Fruit fly (Drosophila melanogaster) whole organism, prepupa: Measurements from ENCODE around the gene Btnd.

Experiments used
- Blimp-1 ChIP-seq: fragments of 200-800 bp; sonication (Bioruptor generic); optimal IDR thresholded peaks from 3 replicates; lab custom pipeline; 2017; ENCODE audit warnings: missing biosample characterization, missing genetic modification characterization, mild to moderate bottlenecking, moderate library complexity, missing genetic modification reagents
- CG10631 ChIP-seq: fragments of 200-800 bp; sonication (Bioruptor generic); optimal IDR thresholded peaks from 2 replicates; lab custom pipeline; 2016; ENCODE audit warnings: missing biosample characterization, missing genetic modification characterization
- CG10669 ChIP-seq: fragments of 200-800 bp; sonication (Bioruptor generic); optimal IDR thresholded peaks from 3 replicates; lab custom pipeline; 2018; ENCODE audit warnings: missing biosample characterization, mild to moderate bottlenecking, missing genetic modification characterization, moderate library complexity
- CG11294 ChIP-seq: fragments of 200-800 bp; sonication (Bioruptor generic); IDR thresholded peaks from 2 replicates; pipeline ENCODE4 v1.3.6; 2022; ENCODE audit warnings: missing biosample characterization, missing genetic modification characterization
- CG11762 ChIP-seq: fragments of 200-800 bp; sonication (Bioruptor generic); optimal IDR thresholded peaks from 3 replicates; lab custom pipeline; 2016; ENCODE audit warnings: missing biosample characterization, missing genetic modification characterization; ENCODE audit not compliant: insufficient read depth
- CG15336 ChIP-seq: fragments of 200-800 bp; sonication (Bioruptor generic); IDR thresholded peaks from 2 replicates; pipeline ENCODE4 v1.3.6; 2022; ENCODE audit warnings: missing biosample characterization, missing genetic modification characterization
- CG1621 ChIP-seq: fragments of 200-800 bp; sonication (Bioruptor generic); optimal IDR thresholded peaks from 3 replicates; lab custom pipeline; 2018; ENCODE audit warnings: missing biosample characterization, mild to moderate bottlenecking, missing genetic modification characterization
- CG16779 ChIP-seq: fragments of 200-800 bp; sonication (Bioruptor generic); optimal IDR thresholded peaks from 3 replicates; lab custom pipeline; 2017; ENCODE audit warnings: missing biosample characterization, mild to moderate bottlenecking, missing genetic modification characterization
- CG3032 ChIP-seq: fragments of 200-800 bp; optimal IDR thresholded peaks from 2 replicates; lab custom pipeline; 2019; ENCODE audit warnings: missing biosample characterization, mild to moderate bottlenecking, missing genetic modification characterization, moderate library complexity
- CG3919 ChIP-seq: fragments of 200-800 bp; sonication (Bioruptor generic); optimal IDR thresholded peaks from 3 replicates; lab custom pipeline; 2016; ENCODE audit warnings: missing biosample characterization, missing genetic modification characterization
- CG4318 ChIP-seq: fragments of 200-800 bp; sonication (Bioruptor generic); optimal IDR thresholded peaks from 3 replicates; lab custom pipeline; 2017; ENCODE audit warnings: missing biosample characterization, mild to moderate bottlenecking, missing genetic modification characterization
- CG6163 ChIP-seq: fragments of 200-800 bp; sonication (Bioruptor generic); IDR thresholded peaks from 3 replicates; pipeline ENCODE4 v1.3.6; 2022; ENCODE audit warnings: missing biosample characterization, missing genetic modification characterization
- CG6808 ChIP-seq: fragments of 200-800 bp; sonication (Bioruptor generic); optimal IDR thresholded peaks from 3 replicates; lab custom pipeline; 2017; ENCODE audit warnings: missing biosample characterization, missing genetic modification characterization, mild to moderate bottlenecking, moderate library complexity, missing genetic modification reagents
- CG6854 ChIP-seq: fragments of 200-800 bp; sonication (Bioruptor generic); optimal IDR thresholded peaks from 2 replicates; lab custom pipeline; 2017; ENCODE audit warnings: missing biosample characterization, mild to moderate bottlenecking, missing genetic modification characterization
- CG7368 ChIP-seq: fragments of 200-800 bp; sonication (Bioruptor generic); optimal IDR thresholded peaks from 3 replicates; lab custom pipeline; 2016; ENCODE audit warnings: missing biosample characterization, missing genetic modification characterization
- CG8119 ChIP-seq: fragments of 200-800 bp; sonication (Bioruptor generic); IDR thresholded peaks from 3 replicates; pipeline ENCODE4 v1.3.6; 2022; ENCODE audit warnings: missing biosample characterization, missing genetic modification characterization
- CG8319 ChIP-seq: fragments of 200-800 bp; sonication (Bioruptor generic); optimal IDR thresholded peaks from 3 replicates; lab custom pipeline; 2016; ENCODE audit warnings: missing biosample characterization, missing genetic modification characterization
- CG9139 ChIP-seq: fragments of 200-800 bp; sonication (Bioruptor generic); optimal IDR thresholded peaks from 3 replicates; lab custom pipeline; 2017; ENCODE audit warnings: missing biosample characterization, mild to moderate bottlenecking, missing genetic modification characterization
- Eip78C ChIP-seq: fragments of 200-800 bp; sonication (Bioruptor generic); peaks from one replicate; lab custom pipeline; 2016; ENCODE audit warnings: missing biosample characterization, missing genetic modification characterization
- Eip93F ChIP-seq: fragments of 200-800 bp; sonication (Bioruptor generic); optimal IDR thresholded peaks from 2 replicates; lab custom pipeline; 2016; ENCODE audit warnings: missing biosample characterization, mild to moderate bottlenecking, missing genetic modification characterization
- Ets21C ChIP-seq: fragments of 200-800 bp; sonication (Bioruptor generic); optimal IDR thresholded peaks from 3 replicates; lab custom pipeline; 2016; ENCODE audit warnings: missing biosample characterization, missing genetic modification characterization
- Gug ChIP-seq: fragments of 200-800 bp; sonication (Bioruptor generic); IDR thresholded peaks from 2 replicates; pipeline ENCODE4 v1.3.6; 2022; ENCODE audit warnings: missing biosample characterization, missing genetic modification characterization
- Hr39 ChIP-seq: fragments of 200-800 bp; sonication (Bioruptor generic); optimal IDR thresholded peaks from 2 replicates; lab custom pipeline; 2016; ENCODE audit warnings: missing biosample characterization, missing genetic modification characterization
- Hr4 ChIP-seq: fragments of 200-800 bp; sonication (Bioruptor generic); optimal IDR thresholded peaks from 3 replicates; lab custom pipeline; 2016; ENCODE audit warnings: missing biosample characterization, missing genetic modification characterization
- Lpt ChIP-seq: fragments of 200-800 bp; sonication (Bioruptor generic); optimal IDR thresholded peaks from 3 replicates; lab custom pipeline; 2016; ENCODE audit warnings: missing biosample characterization, missing genetic modification characterization
- Met ChIP-seq: fragments of 200-800 bp; sonication (Bioruptor generic); optimal IDR thresholded peaks from 3 replicates; lab custom pipeline; 2016; ENCODE audit warnings: missing biosample characterization, missing genetic modification characterization
- OdsH ChIP-seq: fragments of 200-800 bp; sonication (Bioruptor generic); optimal IDR thresholded peaks from 3 replicates; lab custom pipeline; 2016; ENCODE audit warnings: missing biosample characterization, missing genetic modification characterization
- Sox102F ChIP-seq: fragments of 200-800 bp; sonication (Bioruptor generic); optimal IDR thresholded peaks from 2 replicates; lab custom pipeline; 2016; ENCODE audit warnings: missing biosample characterization, mild to moderate bottlenecking, missing genetic modification characterization
- Sox14 ChIP-seq: fragments of 200-800 bp; sonication (Bioruptor generic); optimal IDR thresholded peaks from 3 replicates; lab custom pipeline; 2016; ENCODE audit warnings: missing biosample characterization, missing genetic modification characterization
- Sox15 ChIP-seq: fragments of 200-800 bp; sonication (Bioruptor generic); optimal IDR thresholded peaks from 3 replicates; lab custom pipeline; 2016; ENCODE audit warnings: missing biosample characterization, missing genetic modification characterization
- cyc ChIP-seq: fragments of 200-800 bp; sonication (Bioruptor generic); optimal IDR thresholded peaks from 3 replicates; lab custom pipeline; 2016; ENCODE audit warnings: missing biosample characterization, missing genetic modification characterization
- eg ChIP-seq: fragments of 200-800 bp; sonication (Bioruptor generic); IDR thresholded peaks from 3 replicates; pipeline ENCODE4 v1.3.6; 2022; ENCODE audit warnings: missing biosample characterization, missing genetic modification characterization
- esn ChIP-seq: fragments of 200-800 bp; sonication (Bioruptor generic); optimal IDR thresholded peaks from 2 replicates; lab custom pipeline; 2016; ENCODE audit warnings: missing biosample characterization, mild to moderate bottlenecking, missing genetic modification characterization, moderate library complexity
- fd59A ChIP-seq: fragments of 200-800 bp; sonication (Bioruptor generic); optimal IDR thresholded peaks from 2 replicates; lab custom pipeline; 2017; ENCODE audit warnings: missing biosample characterization, mild to moderate bottlenecking, missing genetic modification characterization, missing genetic modification reagents
- fd85E ChIP-seq: fragments of 200-800 bp; sonication (Bioruptor generic); optimal IDR thresholded peaks from 3 replicates; lab custom pipeline; 2016; ENCODE audit warnings: missing biosample characterization, missing genetic modification characterization
- fkh ChIP-seq: fragments of 200-800 bp; sonication (Bioruptor generic); optimal IDR thresholded peaks from 3 replicates; lab custom pipeline; 2017; ENCODE audit warnings: missing biosample characterization, mild to moderate bottlenecking, missing genetic modification characterization, moderate library complexity
- lz ChIP-seq: fragments of 200-800 bp; sonication (Bioruptor generic); optimal IDR thresholded peaks from 3 replicates; lab custom pipeline; 2016; ENCODE audit warnings: missing biosample characterization, missing genetic modification characterization
- pdm3 ChIP-seq: fragments of 200-800 bp; sonication (Bioruptor generic); optimal IDR thresholded peaks from 3 replicates; lab custom pipeline; 2016; ENCODE audit warnings: missing biosample characterization, missing genetic modification characterization
- salr ChIP-seq, 2 experiments: fragments of 200-800 bp; sonication (Bioruptor generic); optimal IDR thresholded peaks; 3 replicates each; lab custom pipeline; 2016 to 2018; ENCODE audit warnings: missing biosample characterization in 2 of 2, missing genetic modification characterization in 2 of 2, mild to moderate bottlenecking in 1 of 2
- spab ChIP-seq: fragments of 200-800 bp; sonication (Bioruptor generic); optimal IDR thresholded peaks from 2 replicates; lab custom pipeline; 2017; ENCODE audit warnings: missing biosample characterization, mild to moderate bottlenecking, missing genetic modification characterization, missing genetic modification reagents
- ss ChIP-seq, 2 experiments: fragments of 200-800 bp; sonication (Bioruptor generic); optimal IDR thresholded peaks; 2 replicates in 1 of 2; 3 replicates in 1 of 2; lab custom pipeline; 2017 to 2018; ENCODE audit warnings: mild to moderate bottlenecking in 2 of 2, missing biosample characterization in 2 of 2, missing genetic modification characterization in 2 of 2, moderate library complexity in 1 of 2
- svp ChIP-seq: fragments of 200-800 bp; sonication (Bioruptor generic); peaks from one replicate; lab custom pipeline; 2016; ENCODE audit warnings: missing biosample characterization, missing genetic modification characterization
- topi ChIP-seq: fragments of 200-800 bp; sonication (Bioruptor generic); optimal IDR thresholded peaks from 3 replicates; lab custom pipeline; 2016; ENCODE audit warnings: missing biosample characterization, missing genetic modification characterization
- vri ChIP-seq: fragments of 200-800 bp; sonication (Bioruptor generic); optimal IDR thresholded peaks from 3 replicates; lab custom pipeline; 2016; ENCODE audit warnings: missing biosample characterization, mild to moderate bottlenecking, missing genetic modification characterization

Gene Btnd

dm6 chrX:6219227-6219626 lies at the start of gene Btnd:
Gene Btnd, minus strand, starts transcription at chrX:6219327.
- no peak for TF ChIP-seq spab (GFP tag; lab: Kevin White, UChicago)
- TF ChIP-seq Gug (GFP tag; lab: Robert Waterston, UW): no peak
- TF ChIP-seq Sox14 (GFP tag; lab: Kevin White, UChicago): no peak
- TF ChIP-seq OdsH (GFP tag; lab: Kevin White, UChicago): no peak
- no peak for TF ChIP-seq CG3919
- TF ChIP-seq CG10669 (GFP tag; lab: Kevin White, UChicago): no peak
- no peak for TF ChIP-seq Ets21C (GFP tag; lab: Kevin White, UChicago)
- TF ChIP-seq fd59A: no peak

DNA sequence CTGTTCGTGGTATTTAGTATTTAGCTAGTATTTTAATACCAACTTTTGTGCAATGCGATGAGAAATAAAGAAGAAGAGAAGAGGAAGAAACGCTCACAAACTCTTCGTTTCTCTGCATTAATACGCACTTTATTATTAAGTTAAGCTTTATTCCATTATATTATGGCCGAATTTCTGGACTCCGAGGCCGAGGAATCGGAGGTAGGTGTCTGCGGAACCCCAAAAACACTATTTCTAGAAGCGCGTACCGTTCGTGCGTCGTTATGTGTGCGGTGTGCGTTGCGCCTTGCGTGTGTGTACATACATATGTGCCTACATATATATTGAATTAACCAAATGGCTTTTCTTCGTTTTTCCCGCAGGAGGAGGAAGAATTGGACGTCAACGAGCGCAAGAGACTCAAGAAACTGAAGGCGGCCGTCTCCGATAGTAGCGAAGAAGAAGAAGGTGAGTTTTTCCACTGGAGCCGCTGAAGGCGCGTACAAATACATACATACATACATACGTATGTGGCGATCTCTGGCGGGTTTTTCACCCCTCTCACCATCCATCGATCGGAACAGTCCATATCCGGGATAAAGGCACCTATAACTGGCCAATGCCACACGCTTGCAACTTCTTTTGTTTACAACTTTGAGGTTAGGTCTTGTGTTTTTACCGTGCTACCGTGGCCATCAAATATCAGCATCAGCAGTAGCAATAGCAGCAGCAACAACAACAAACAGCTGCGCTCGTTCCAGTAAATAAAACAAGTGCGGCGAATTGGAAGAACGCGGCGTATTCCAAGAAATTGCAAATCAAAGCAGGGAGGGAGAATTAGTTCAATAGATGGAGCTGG lies 48.8 kb upstream of the Btnd start, which contains the start of gene Spt6:
Gene Spt6, plus strand, starts transcription at position 53 of the 838 bp plus-strand sequence.
- no peak for TF ChIP-seq cyc (GFP tag; lab: Kevin White, UChicago)
- peak; percentile 5 for TF ChIP-seq Eip78C (GFP tag; lab: Kevin White, UChicago)
- peak; percentile 23 for TF ChIP-seq CG1621 (tag; lab: Kevin White, UChicago)
- no peak for TF ChIP-seq CG3032 (tag; lab: Kevin White, UChicago)
- no peak for TF ChIP-seq vri (GFP tag; lab: Kevin White, UChicago)
- peak in 1 of 2 experiments; percentile 8 for TF ChIP-seq ss (GFP tag; optimal IDR thresholded peaks at IDR 0.05; lab: Kevin White, UChicago)
- no peak for TF ChIP-seq CG16779 (tag; lab: Kevin White, UChicago)
- TF ChIP-seq svp (GFP tag; lab: Kevin White, UChicago): peak; percentile 34

- no peak for TF ChIP-seq CG16779 (tag; lab: Kevin White, UChicago)
- peak; percentile 61 for TF ChIP-seq esn (GFP tag; lab: Kevin White, UChicago)
- TF ChIP-seq Sox102F (GFP tag; lab: Kevin White, UChicago): no peak
- TF ChIP-seq CG6808: no peak
- TF ChIP-seq cyc (GFP tag; lab: Kevin White, UChicago): peak; percentile 61
- peak; percentile 65 for TF ChIP-seq Hr4 (GFP tag; lab: Kevin White, UChicago)
- peak; percentile 68 for TF ChIP-seq CG6163 (GFP tag; lab: Robert Waterston, UW)
- no peak for TF ChIP-seq fd85E (GFP tag; lab: Kevin White, UChicago)
- TF ChIP-seq eg: peak; percentile 81
- peak; percentile 71 for TF ChIP-seq svp (GFP tag; lab: Kevin White, UChicago)
- TF ChIP-seq topi (GFP tag; lab: Kevin White, UChicago): peak; percentile 43
- TF ChIP-seq CG4318 (GFP tag; lab: Kevin White, UChicago): no peak
- no peak for TF ChIP-seq CG1621 (tag; lab: Kevin White, UChicago)
- TF ChIP-seq CG11762 (GFP tag; lab: Kevin White, UChicago): peak; percentile 16
- no peak for TF ChIP-seq CG6854
- TF ChIP-seq Hr39 (GFP tag; lab: Kevin White, UChicago): peak; percentile 70
- peak; percentile 44 for TF ChIP-seq CG8319 (GFP tag; lab: Kevin White, UChicago)
- peak; percentile 52 for TF ChIP-seq Sox15 (GFP tag; lab: Kevin White, UChicago)
- TF ChIP-seq pdm3 (GFP tag; lab: Kevin White, UChicago): no peak
- TF ChIP-seq CG11294: peak; percentile 29; the same call in 1 of the 2 replicates
- TF ChIP-seq Blimp-1 (GFP tag; lab: Kevin White, UChicago): peak; percentile 5
- TF ChIP-seq fkh (GFP tag; lab: Kevin White, UChicago): no peak
- TF ChIP-seq spab (GFP tag; lab: Kevin White, UChicago): no peak
- no peak for TF ChIP-seq CG9139 (GFP tag; lab: Kevin White, UChicago)
- TF ChIP-seq CG7368 (GFP tag; lab: Kevin White, UChicago): peak; percentile 20
- TF ChIP-seq salr (GFP tag; optimal IDR thresholded peaks at IDR 0.05; lab: Kevin White, UChicago): peak in 1 of 2 experiments; percentile 10
- TF ChIP-seq Lpt (GFP tag; lab: Kevin White, UChicago): no peak
- peak; percentile 85 for TF ChIP-seq Eip78C (GFP tag; lab: Kevin White, UChicago)
- TF ChIP-seq Eip93F (GFP tag; lab: Kevin White, UChicago): no peak
- TF ChIP-seq Met (GFP tag; lab: Kevin White, UChicago): peak; percentile 54
- peak; percentile 59 for TF ChIP-seq lz
- peak; percentile 62 for TF ChIP-seq CG15336 (GFP tag; lab: Robert Waterston, UW)
- TF ChIP-seq CG10669 (GFP tag; lab: Kevin White, UChicago): no peak
- TF ChIP-seq Ets21C (GFP tag; lab: Kevin White, UChicago): peak; percentile 48
- TF ChIP-seq CG3032 (tag; lab: Kevin White, UChicago): peak; percentile 62
- peak; percentile 59 for TF ChIP-seq CG8119
- no peak for TF ChIP-seq CG10631 (GFP tag; lab: Kevin White, UChicago)
These were observed 48.1 kb upstream of the Btnd start, which contains the start of gene schlank for dm6 chrX:6267187-6267711. Gene schlank, minus strand, starts transcription at chrX:6267228.
